Fruit fly (Drosophila melanogaster) whole organism, prepupa: ENCODE data around the gene CG11756.

Experiments
- CG10669 ChIP-seq: fragments of 200-800 bp; sonication (Bioruptor generic); optimal IDR thresholded peaks from 3 replicates; lab custom pipeline; 2018; ENCODE audit warnings: missing biosample characterization, mild to moderate bottlenecking, missing genetic modification characterization, moderate library complexity
- CG11762 ChIP-seq: fragments of 200-800 bp; sonication (Bioruptor generic); optimal IDR thresholded peaks from 3 replicates; lab custom pipeline; 2016; ENCODE audit warnings: missing biosample characterization, missing genetic modification characterization; ENCODE audit not compliant: insufficient read depth
- CG3032 ChIP-seq: fragments of 200-800 bp; optimal IDR thresholded peaks from 2 replicates; lab custom pipeline; 2019; ENCODE audit warnings: missing biosample characterization, mild to moderate bottlenecking, missing genetic modification characterization, moderate library complexity
- CG4318 ChIP-seq: fragments of 200-800 bp; sonication (Bioruptor generic); optimal IDR thresholded peaks from 3 replicates; lab custom pipeline; 2017; ENCODE audit warnings: missing biosample characterization, mild to moderate bottlenecking, missing genetic modification characterization
- CG8319 ChIP-seq: fragments of 200-800 bp; sonication (Bioruptor generic); optimal IDR thresholded peaks from 3 replicates; lab custom pipeline; 2016; ENCODE audit warnings: missing biosample characterization, missing genetic modification characterization
- Lpt ChIP-seq: fragments of 200-800 bp; sonication (Bioruptor generic); optimal IDR thresholded peaks from 3 replicates; lab custom pipeline; 2016; ENCODE audit warnings: missing biosample characterization, missing genetic modification characterization
- Sox14 ChIP-seq: fragments of 200-800 bp; sonication (Bioruptor generic); optimal IDR thresholded peaks from 3 replicates; lab custom pipeline; 2016; ENCODE audit warnings: missing biosample characterization, missing genetic modification characterization
- achi ChIP-seq: fragments of 200-800 bp; sonication (Bioruptor generic); optimal IDR thresholded peaks from 3 replicates; lab custom pipeline; 2016; ENCODE audit warnings: missing biosample characterization, missing genetic modification characterization
- acj6 ChIP-seq: fragments of 200-800 bp; sonication (Bioruptor generic); optimal IDR thresholded peaks from 3 replicates; lab custom pipeline; 2016; ENCODE audit warnings: missing biosample characterization, missing genetic modification characterization
- cyc ChIP-seq: fragments of 200-800 bp; sonication (Bioruptor generic); optimal IDR thresholded peaks from 3 replicates; lab custom pipeline; 2016; ENCODE audit warnings: missing biosample characterization, missing genetic modification characterization
- lz ChIP-seq: fragments of 200-800 bp; sonication (Bioruptor generic); optimal IDR thresholded peaks from 3 replicates; lab custom pipeline; 2016; ENCODE audit warnings: missing biosample characterization, missing genetic modification characterization
- net ChIP-seq: fragments of 200-800 bp; sonication (Bioruptor generic); optimal IDR thresholded peaks from 3 replicates; lab custom pipeline; 2016; ENCODE audit warnings: missing biosample characterization, missing genetic modification characterization

- TF ChIP-seq CG11762: no peak
- TF ChIP-seq lz (GFP tag; lab: Kevin White, UChicago): no peak
- TF ChIP-seq net (GFP tag; lab: Kevin White, UChicago): no peak
- no peak for TF ChIP-seq cyc (GFP tag; lab: Kevin White, UChicago)
- TF ChIP-seq Sox14 (GFP tag; lab: Kevin White, UChicago): peak; percentile 23
- TF ChIP-seq achi: peak; percentile 4
- TF ChIP-seq Lpt (GFP tag; lab: Kevin White, UChicago): no peak
- TF ChIP-seq CG3032 (tag; lab: Kevin White, UChicago): no peak
- TF ChIP-seq CG4318 (GFP tag; lab: Kevin White, UChicago): no peak
- TF ChIP-seq CG8319: no peak
- no peak for TF ChIP-seq acj6 (GFP tag; lab: Kevin White, UChicago)
- TF ChIP-seq CG10669 (GFP tag; lab: Kevin White, UChicago): no peak
These were observed 22.6 kb upstream of the CG11756 start, which contains the start of gene Gapvd1 for dm6 chrX:11325175-11325768.
